Fruit fly (Drosophila melanogaster) whole organism, embryonic: ENCODE data around the gene Dif.
A peak's percentile ranks its signal among the peaks of the same experiment; 100 is the strongest.

Experiments used
- Atf-2 ChIP-seq: fragments of 200-800 bp; sonication (Bioruptor generic); optimal IDR thresholded peaks from 2 replicates; lab custom pipeline; 2016; ENCODE audit warnings: missing biosample characterization, missing genetic modification characterization
- Atf6 ChIP-seq: fragments of 200-800 bp; sonication (Bioruptor generic); IDR thresholded peaks from 2 replicates; pipeline ENCODE4 v1.3.6; 2022; ENCODE audit warnings: missing biosample characterization, missing genetic modification characterization
- BtbVII ChIP-seq: fragments of 200-800 bp; sonication (Bioruptor generic); optimal IDR thresholded peaks from 3 replicates; lab custom pipeline; 2017; ENCODE audit warnings: missing biosample characterization, mild to moderate bottlenecking, missing genetic modification characterization
- CG10462 ChIP-seq: fragments of 200-800 bp; sonication (Bioruptor generic); optimal IDR thresholded peaks from 2 replicates; lab custom pipeline; 2016; ENCODE audit warnings: missing biosample characterization, missing genetic modification characterization
- CG14860 ChIP-seq: fragments of 200-800 bp; sonication (Bioruptor generic); IDR thresholded peaks from 3 replicates; pipeline ENCODE4 v1.3.6; 2022; ENCODE audit warnings: missing biosample characterization, missing genetic modification characterization; ENCODE audit not compliant: partially characterized antibody
- CG15269 ChIP-seq: fragments of 200-800 bp; sonication (Bioruptor generic); optimal IDR thresholded peaks from 2 replicates; lab custom pipeline; 2018; ENCODE audit warnings: missing biosample characterization, mild to moderate bottlenecking, missing genetic modification characterization, moderate library complexity
- CG2116 ChIP-seq: fragments of 200-800 bp; sonication (Bioruptor generic); optimal IDR thresholded peaks from 3 replicates; lab custom pipeline; 2018; ENCODE audit warnings: missing biosample characterization, mild to moderate bottlenecking, missing genetic modification characterization
- CG2199 ChIP-seq: fragments of 200-800 bp; sonication (Bioruptor generic); IDR thresholded peaks from 3 replicates; pipeline ENCODE4 v1.3.6; 2022; ENCODE audit warnings: missing biosample characterization, missing genetic modification characterization
- CG30403 ChIP-seq: fragments of 200-800 bp; sonication (Bioruptor generic); optimal IDR thresholded peaks from 3 replicates; lab custom pipeline; 2016; ENCODE audit warnings: missing biosample characterization, missing genetic modification characterization
- CG3163 ChIP-seq: fragments of 200-800 bp; sonication (Bioruptor generic); optimal IDR thresholded peaks from 3 replicates; lab custom pipeline; 2016; ENCODE audit warnings: missing biosample characterization, missing genetic modification characterization
- CG3281 ChIP-seq: fragments of 200-800 bp; sonication (Bioruptor generic); optimal IDR thresholded peaks from 3 replicates; lab custom pipeline; 2017; ENCODE audit warnings: missing biosample characterization, mild to moderate bottlenecking, missing genetic modification characterization
- CG34422 ChIP-seq: fragments of 200-800 bp; sonication (Bioruptor generic); IDR thresholded peaks from 3 replicates; pipeline ENCODE4 v1.3.6; 2022; ENCODE audit warnings: missing biosample characterization, missing genetic modification characterization
- CG3838 ChIP-seq: fragments of 200-800 bp; sonication (Bioruptor generic); optimal IDR thresholded peaks from 3 replicates; lab custom pipeline; 2016; ENCODE audit warnings: missing biosample characterization, missing genetic modification characterization
- CG4617 ChIP-seq: fragments of 200-800 bp; sonication (Bioruptor generic); optimal IDR thresholded peaks from 3 replicates; lab custom pipeline; 2016; ENCODE audit warnings: missing biosample characterization, missing genetic modification characterization, borderline replicate concordance
- CG6175 ChIP-seq: fragments of 200-800 bp; sonication (Bioruptor generic); IDR thresholded peaks from 3 replicates; pipeline ENCODE4 v1.3.6; 2022; ENCODE audit warnings: missing biosample characterization, missing genetic modification characterization
- CG6254 ChIP-seq: fragments of 200-800 bp; sonication (Bioruptor generic); optimal IDR thresholded peaks from 3 replicates; lab custom pipeline; 2017; ENCODE audit warnings: mild to moderate bottlenecking, missing biosample characterization, missing genetic modification reagents, missing genetic modification characterization
- CG6765 ChIP-seq: fragments of 200-800 bp; sonication (Bioruptor generic); optimal IDR thresholded peaks from 3 replicates; lab custom pipeline; 2017; ENCODE audit warnings: missing biosample characterization, mild to moderate bottlenecking, missing genetic modification characterization
- CG7839 ChIP-seq: fragments of 200-800 bp; sonication (Bioruptor generic); optimal IDR thresholded peaks from 3 replicates; lab custom pipeline; 2018; ENCODE audit warnings: missing biosample characterization, mild to moderate bottlenecking, missing genetic modification characterization, moderate library complexity
- CG8359 ChIP-seq: fragments of 200-800 bp; sonication (Bioruptor generic); optimal IDR thresholded peaks from 2 replicates; lab custom pipeline; 2017; ENCODE audit warnings: missing biosample characterization, mild to moderate bottlenecking, missing genetic modification characterization, borderline replicate concordance
- Chrac-16 ChIP-seq: fragments of 200-800 bp; sonication (Bioruptor generic); optimal IDR thresholded peaks from 3 replicates; lab custom pipeline; 2016; ENCODE audit warnings: missing biosample characterization, missing genetic modification characterization
- D ChIP-seq, 2 experiments: fragments of 200-800 bp in 1 of 2; fragments of >200 bp in 1 of 2; sonication (Bioruptor generic) in 1 of 2; optimal IDR thresholded peaks; 2 replicates in 1 of 2; 3 replicates in 1 of 2; lab custom pipeline; 2017; ENCODE audit warnings: mild to moderate bottlenecking in 1 of 2, missing biosample characterization in 1 of 2, missing genetic modification characterization in 1 of 2, missing genetic modification reagents in 1 of 2
- Deaf1 ChIP-seq: fragments of 200-800 bp; optimal IDR thresholded peaks from 3 replicates; lab custom pipeline; 2019; ENCODE audit warnings: missing biosample characterization, mild to moderate bottlenecking, missing genetic modification characterization, moderate library complexity
- Dek ChIP-seq: fragments of 200-800 bp; sonication (Bioruptor generic); optimal IDR thresholded peaks from 3 replicates; lab custom pipeline; 2019; ENCODE audit warnings: missing biosample characterization, mild to moderate bottlenecking, missing genetic modification characterization, moderate library complexity
- Doc2 ChIP-seq: fragments of 200-800 bp; sonication (Bioruptor generic); IDR thresholded peaks from 2 replicates; pipeline ENCODE4 v1.3.6; 2022; ENCODE audit warnings: missing biosample characterization, missing genetic modification characterization
- Gug ChIP-seq: fragments of 200-800 bp; sonication (Bioruptor generic); IDR thresholded peaks from 4 replicates; pipeline ENCODE4 v1.3.6; 2022; ENCODE audit warnings: missing biosample characterization, missing genetic modification characterization
- H2.0 ChIP-seq: fragments of 200-800 bp; sonication (Bioruptor generic); IDR thresholded peaks from 2 replicates; pipeline ENCODE4 v1.3.6; 2022; ENCODE audit warnings: missing biosample characterization, missing genetic modification characterization
- HmgD ChIP-seq: fragments of 200-800 bp; sonication (Bioruptor generic); optimal IDR thresholded peaks from 3 replicates; lab custom pipeline; 2016; ENCODE audit warnings: missing biosample characterization, missing genetic modification characterization
- Hmx ChIP-seq: fragments of 200-800 bp; sonication (Bioruptor generic); optimal IDR thresholded peaks from 2 replicates; lab custom pipeline; 2016; ENCODE audit warnings: missing biosample characterization, missing genetic modification characterization
- Max ChIP-seq: fragments of 200-800 bp; sonication (Bioruptor generic); optimal IDR thresholded peaks from 2 replicates; lab custom pipeline; 2016; ENCODE audit warnings: missing biosample characterization, mild to moderate bottlenecking, missing genetic modification characterization
- Meics ChIP-seq: fragments of 200-800 bp; sonication (Bioruptor generic); optimal IDR thresholded peaks from 2 replicates; lab custom pipeline; 2017; ENCODE audit warnings: missing biosample characterization, mild to moderate bottlenecking, missing genetic modification characterization
- NK7.1 ChIP-seq: fragments of 200-800 bp; sonication (Bioruptor generic); optimal IDR thresholded peaks from 3 replicates; lab custom pipeline; 2016; ENCODE audit warnings: missing biosample characterization, missing genetic modification characterization
- Usf ChIP-seq: fragments of 200-800 bp; sonication (Bioruptor generic); optimal IDR thresholded peaks from 2 replicates; lab custom pipeline; 2017; ENCODE audit warnings: missing genotype, missing biosample characterization, missing genetic modification characterization
- ase ChIP-seq: fragments of 200-800 bp; sonication (Bioruptor generic); IDR thresholded peaks from 3 replicates; pipeline ENCODE4 v1.3.6; 2022; ENCODE audit warnings: missing biosample characterization, missing genetic modification characterization
- az2 ChIP-seq: fragments of 200-800 bp; sonication (Bioruptor generic); optimal IDR thresholded peaks from 3 replicates; lab custom pipeline; 2016; ENCODE audit warnings: missing biosample characterization, missing genetic modification characterization
- chif ChIP-seq, 2 experiments: fragments of 200-800 bp; sonication (Bioruptor generic); optimal IDR thresholded peaks; 3 replicates each; lab custom pipeline; 2016; ENCODE audit warnings: missing biosample characterization in 2 of 2, missing genetic modification characterization in 2 of 2
- chm ChIP-seq: fragments of 200-800 bp; sonication (Bioruptor generic); IDR thresholded peaks from 2 replicates; pipeline ENCODE4 v1.3.6; 2022; ENCODE audit warnings: missing biosample characterization, missing genetic modification characterization
- dm ChIP-seq: fragments of 200-800 bp; sonication (Bioruptor generic); optimal IDR thresholded peaks from 3 replicates; lab custom pipeline; 2016; ENCODE audit warnings: missing biosample characterization, missing genetic modification characterization
- gcm2 ChIP-seq: fragments of 200-800 bp; sonication (Bioruptor generic); optimal IDR thresholded peaks from 2 replicates; lab custom pipeline; 2016; ENCODE audit warnings: missing biosample characterization, missing genetic modification characterization
- gro ChIP-seq: fragments of 200-800 bp; sonication (Bioruptor generic); optimal IDR thresholded peaks from 2 replicates; lab custom pipeline; 2016; ENCODE audit warnings: missing biosample characterization, missing genetic modification characterization
- ind ChIP-seq: fragments of 200-800 bp; sonication (Bioruptor generic); optimal IDR thresholded peaks from 3 replicates; lab custom pipeline; 2016; ENCODE audit warnings: missing biosample characterization, missing genetic modification characterization
- lbe ChIP-seq: fragments of 200-800 bp; sonication (Bioruptor generic); optimal IDR thresholded peaks from 2 replicates; lab custom pipeline; 2016; ENCODE audit warnings: missing biosample characterization, mild to moderate bottlenecking, missing genetic modification characterization
- lov ChIP-seq, 2 experiments: fragments of 200-800 bp in 1 of 2; fragments of >200 bp in 1 of 2; sonication (Bioruptor generic) in 1 of 2; IDR thresholded peaks in 1 of 2; optimal IDR thresholded peaks in 1 of 2; 2 replicates in 1 of 2; 3 replicates in 1 of 2; pipeline versions ENCODE4 v1.3.6 to Lab custom; 2017 to 2022; ENCODE audit warnings: missing biosample characterization in 1 of 2, missing genetic modification characterization in 1 of 2
- luna ChIP-seq: fragments of 200-800 bp; sonication (Bioruptor generic); optimal IDR thresholded peaks from 2 replicates; lab custom pipeline; 2016; ENCODE audit warnings: missing biosample characterization, missing genetic modification characterization
- nom ChIP-seq: fragments of 200-800 bp; sonication (Bioruptor generic); optimal IDR thresholded peaks from 2 replicates; lab custom pipeline; 2017; ENCODE audit warnings: missing biosample characterization, missing genetic modification characterization, mild to moderate bottlenecking, moderate library complexity, missing genetic modification reagents
- pum ChIP-seq: fragments of 200-800 bp; sonication (Bioruptor generic); optimal IDR thresholded peaks from 2 replicates; lab custom pipeline; 2016; ENCODE audit warnings: missing biosample characterization, missing genetic modification characterization
- sens ChIP-seq: fragments of 200-800 bp; sonication (Bioruptor generic); peaks from one replicate; lab custom pipeline; 2016; ENCODE audit warnings: missing biosample characterization, missing genetic modification characterization
- sim ChIP-seq: fragments of 200-800 bp; sonication (Bioruptor generic); IDR thresholded peaks from 2 replicates; pipeline ENCODE4 v1.3.6; 2022; ENCODE audit warnings: missing biosample characterization, missing genetic modification characterization
- stwl ChIP-seq: fragments of 200-800 bp; sonication (Bioruptor generic); optimal IDR thresholded peaks from 3 replicates; lab custom pipeline; 2018; ENCODE audit warnings: missing biosample characterization, mild to moderate bottlenecking, missing genetic modification characterization, moderate library complexity

Dif gene

dm6 chr2L:17465915-17466677 is 33.1 kb upstream of the Dif start (continued):
- peak; percentile 69; the same call in 1 of the 2 replicates for TF ChIP-seq sim
- peak; percentile 50 for TF ChIP-seq HmgD (GFP tag; lab: Kevin White, UChicago)
- 0 out of 2 replicates have a peak, but pooled peaks have one; percentile 41 for TF ChIP-seq Doc2 (GFP tag; lab: Robert Waterston, UW)
- peak; percentile 81 for TF ChIP-seq CG15269 (tag; lab: Kevin White, UChicago)
- no peak for TF ChIP-seq lov (optimal IDR thresholded peaks at IDR 0.05; lab: Kevin White, UChicago)
- TF ChIP-seq lov (GFP tag; IDR thresholded peaks at IDR 0.05; lab: Robert Waterston, UW) = peak; percentile 71; the same call in 2 of the 3 replicates
- TF ChIP-seq Deaf1 (tag; lab: Kevin White, UChicago) = no peak
- no peak for TF ChIP-seq Hmx (GFP tag; lab: Kevin White, UChicago)
- peak; percentile 68 for TF ChIP-seq Max (GFP tag; lab: Kevin White, UChicago)
- peak; percentile 72 for TF ChIP-seq Chrac-16 (GFP tag; lab: Kevin White, UChicago)
- TF ChIP-seq Gug = peak; percentile 48; the same call in 1 of the 4 replicates
- peak; percentile 80 for TF ChIP-seq Atf-2
- TF ChIP-seq Meics = peak; percentile 78
- peak; percentile 68 for TF ChIP-seq CG6254
- TF ChIP-seq az2 (GFP tag; lab: Kevin White, UChicago) = peak; percentile 83
- TF ChIP-seq CG2116 (GFP tag; lab: Kevin White, UChicago) = peak; percentile 30
- peak; percentile 75 for TF ChIP-seq CG3281
- peak; percentile 75 for TF ChIP-seq CG34422 (GFP tag; lab: Robert Waterston, UW)
- peak; percentile 81 for TF ChIP-seq pum (GFP tag; lab: Kevin White, UChicago)
- TF ChIP-seq lbe (GFP tag; lab: Kevin White, UChicago) = no peak
- peak; percentile 38 for TF ChIP-seq CG4617 (GFP tag; lab: Kevin White, UChicago)
- peak; percentile 40 for TF ChIP-seq gro
- TF ChIP-seq CG6765 (GFP tag; lab: Kevin White, UChicago) = no peak
- 0 out of 3 replicates have a peak, but pooled peaks have one; percentile 49 for TF ChIP-seq CG2199 (GFP tag; lab: Robert Waterston, UW)
- TF ChIP-seq CG30403 = peak; percentile 81
- peak; percentile 75 for TF ChIP-seq Atf6 (GFP tag; lab: Robert Waterston, UW)
- TF ChIP-seq ase = peak; percentile 60
- no peak for TF ChIP-seq gcm2 (GFP tag; lab: Kevin White, UChicago)
- TF ChIP-seq Dek (tag; lab: Kevin White, UChicago) = peak; percentile 76
- TF ChIP-seq NK7.1 = peak; percentile 76
- peak; percentile 51 for TF ChIP-seq CG10462 (GFP tag; lab: Kevin White, UChicago)
- TF ChIP-seq ind (GFP tag; lab: Kevin White, UChicago) = peak; percentile 81
- no peak for TF ChIP-seq CG14860
- peak; percentile 87 for TF ChIP-seq CG7839 (tag; lab: Kevin White, UChicago)
- 0 out of 3 replicates have a peak, but pooled peaks have one; percentile 35 for TF ChIP-seq CG6175 (GFP tag; lab: Robert Waterston, UW)
- TF ChIP-seq nom = no peak
- peak; percentile 40 for TF ChIP-seq CG3838
- TF ChIP-seq luna (GFP tag; lab: Kevin White, UChicago) = no peak
- TF ChIP-seq CG8359 (GFP tag; lab: Kevin White, UChicago) = peak; percentile 52
- peak; percentile 69 for TF ChIP-seq H2.0
- TF ChIP-seq chm (GFP tag; lab: Robert Waterston, UW) = no peak
- no peak for TF ChIP-seq D (optimal IDR thresholded peaks at IDR 0.05; lab: Kevin White, UChicago)
- TF ChIP-seq D (GFP tag; optimal IDR thresholded peaks at IDR 0.05; lab: Kevin White, UChicago) = peak; percentile 89
- peak; percentile 49 for TF ChIP-seq dm (GFP tag; lab: Kevin White, UChicago)
- peak; percentile 34 for TF ChIP-seq CG3163 (GFP tag; lab: Kevin White, UChicago)
- TF ChIP-seq stwl (tag; lab: Kevin White, UChicago) = no peak
- peak; percentile 84 for TF ChIP-seq chif (GFP tag; optimal IDR thresholded peaks at IDR 0.05; lab: Kevin White, UChicago)
- peak; percentile 65 for TF ChIP-seq BtbVII (GFP tag; lab: Kevin White, UChicago)
- TF ChIP-seq sens (GFP tag; lab: Kevin White, UChicago) = peak; percentile 98
- no peak for TF ChIP-seq Usf
